Worm (Caenorhabditis elegans): ENCODE measurements around the gene col-40.

The col-40 gene

ce11 chrII:1130241-1130640 is 23.5 kb upstream of the col-40 start:
- no peak for TF ChIP-seq hnd-1 (tag; optimal IDR thresholded peaks at IDR 0.05)
- no peak for TF ChIP-seq flt-1 (GFP tag; IDR thresholded peaks at IDR 0.05)
- no peak for TF ChIP-seq F13C5.2 (tag; optimal IDR thresholded peaks at IDR 0.05)
- TF ChIP-seq ceh-13 (GFP tag; optimal IDR thresholded peaks at IDR 0.05), result no peak
- TF ChIP-seq tbx-11 (GFP tag; IDR thresholded peaks at IDR 0.05), result no peak

- TF ChIP-seq tra-4 (tag; optimal IDR thresholded peaks at IDR 0.05), result no peak
- TF ChIP-seq B0310.2 (tag; optimal IDR thresholded peaks at IDR 0.05), result no peak
- TF ChIP-seq ceh-13 (GFP tag; optimal IDR thresholded peaks at IDR 0.05), result no peak
- no peak for TF ChIP-seq hmbx-1 (tag; optimal IDR thresholded peaks at IDR 0.05)
Measured at ce11 chrII:1127676-1128075, 20.9 kb upstream of the col-40 start, which contains the start of gene taf-6.1. TSS of gene taf-6.1 (plus strand) at chrII:1127976.

- no peak for TF ChIP-seq tbx-11 (GFP tag; IDR thresholded peaks at IDR 0.05)
- no peak for TF ChIP-seq hnd-1 (tag; optimal IDR thresholded peaks at IDR 0.05)
- TF ChIP-seq pes-1 (GFP tag; IDR thresholded peaks at IDR 0.05), result no peak
- TF ChIP-seq flt-1 (GFP tag; IDR thresholded peaks at IDR 0.05), result no peak
- no peak for TF ChIP-seq tra-4 (tag; optimal IDR thresholded peaks at IDR 0.05)
- no peak for TF ChIP-seq hmbx-1 (tag; optimal IDR thresholded peaks at IDR 0.05)
- no peak for TF ChIP-seq aly-1 (tag; optimal IDR thresholded peaks at IDR 0.05)
- TF ChIP-seq hmg-4 (GFP tag; optimal IDR thresholded peaks at IDR 0.05), result no peak
- TF ChIP-seq scrt-1 (GFP tag; IDR thresholded peaks at IDR 0.05), result no peak
- no peak for TF ChIP-seq sea-1 (GFP tag; conservative IDR thresholded peaks at IDR 0.05)
Measured at ce11 chrII:1126472-1126871, 19.7 kb upstream of the col-40 start.

- no peak for TF ChIP-seq tbx-11 (GFP tag; IDR thresholded peaks at IDR 0.05)
- no peak for TF ChIP-seq ceh-13 (GFP tag; optimal IDR thresholded peaks at IDR 0.05)
- no peak for TF ChIP-seq sea-1 (GFP tag; conservative IDR thresholded peaks at IDR 0.05)
- TF ChIP-seq flt-1 (GFP tag; IDR thresholded peaks at IDR 0.05), result no peak
- no peak for TF ChIP-seq hnd-1 (tag; optimal IDR thresholded peaks at IDR 0.05)
- no peak for TF ChIP-seq B0310.2 (tag; optimal IDR thresholded peaks at IDR 0.05)
Measured at ce11 chrII:1124757-1125156, 18.0 kb upstream of the col-40 start.

- no peak for TF ChIP-seq sea-1 (GFP tag; conservative IDR thresholded peaks at IDR 0.05)
Measured at ce11 chrII:1123208-1123607, 16.4 kb upstream of the col-40 start, which contains the start of the genes sut-1 and eri-3. TSS of gene sut-1 (minus strand) at chrII:1123265. TSS of gene eri-3 (plus strand) at chrII:1123534.

ce11 chrII:1117992-1118729 is 11.4 kb upstream of the col-40 start, which contains the start of gene lips-13:
TSS of gene lips-13 (minus strand) at chrII:1118042.
- TF ChIP-seq hmg-4 (GFP tag; optimal IDR thresholded peaks at IDR 0.05) (no peak), flt-1 (GFP tag; IDR thresholded peaks at IDR 0.05) (no peak), ets-7 (tag; optimal IDR thresholded peaks at IDR 0.05) (no peak), scrt-1 (GFP tag; IDR thresholded peaks at IDR 0.05) (no peak), F13C5.2 (tag; optimal IDR thresholded peaks at IDR 0.05) (no peak), tra-4 (tag; optimal IDR thresholded peaks at IDR 0.05) (no peak), ceh-13 (GFP tag; optimal IDR thresholded peaks at IDR 0.05) (no peak), hmbx-1 (tag; optimal IDR thresholded peaks at IDR 0.05) (no peak), tbx-37 (GFP tag; conservative IDR thresholded peaks at IDR 0.05) (no peak), B0310.2 (tag; optimal IDR thresholded peaks at IDR 0.05) (no peak)

ce11 chrII:1116521-1116920 is 9.8 kb upstream of the col-40 start:
- no peak for TF ChIP-seq tbx-11 (GFP tag; IDR thresholded peaks at IDR 0.05)
- TF ChIP-seq sea-1 (GFP tag; conservative IDR thresholded peaks at IDR 0.05), result no peak
- no peak for TF ChIP-seq flt-1 (GFP tag; IDR thresholded peaks at IDR 0.05)
- TF ChIP-seq pes-1 (GFP tag; IDR thresholded peaks at IDR 0.05), result no peak
- no peak for TF ChIP-seq hnd-1 (tag; optimal IDR thresholded peaks at IDR 0.05)
- no peak for TF ChIP-seq scrt-1 (GFP tag; IDR thresholded peaks at IDR 0.05)
- no peak for TF ChIP-seq tra-4 (tag; optimal IDR thresholded peaks at IDR 0.05)
- no peak for TF ChIP-seq ama-1 (optimal IDR thresholded peaks at IDR 0.05)
- no peak for TF ChIP-seq F13C5.2 (tag; optimal IDR thresholded peaks at IDR 0.05)
- no peak for TF ChIP-seq ets-7 (tag; optimal IDR thresholded peaks at IDR 0.05)
- no peak for TF ChIP-seq ceh-13 (GFP tag; optimal IDR thresholded peaks at IDR 0.05)
- no peak for TF ChIP-seq ceh-36 (tag; optimal IDR thresholded peaks at IDR 0.05)
- no peak for TF ChIP-seq B0310.2 (tag; optimal IDR thresholded peaks at IDR 0.05)
- TF ChIP-seq aly-1 (tag; optimal IDR thresholded peaks at IDR 0.05), result no peak
- TF ChIP-seq tbx-37 (GFP tag; conservative IDR thresholded peaks at IDR 0.05), result no peak
- no peak for TF ChIP-seq hmbx-1 (tag; optimal IDR thresholded peaks at IDR 0.05)
- no peak for TF ChIP-seq hmg-4 (GFP tag; optimal IDR thresholded peaks at IDR 0.05)

- TF ChIP-seq scrt-1 (GFP tag; IDR thresholded peaks at IDR 0.05) (no peak), pes-1 (GFP tag; IDR thresholded peaks at IDR 0.05) (no peak), sea-1 (GFP tag; conservative IDR thresholded peaks at IDR 0.05) (no peak), flt-1 (GFP tag; IDR thresholded peaks at IDR 0.05) (no peak), hnd-1 (tag; optimal IDR thresholded peaks at IDR 0.05) (no peak), tra-4 (tag; optimal IDR thresholded peaks at IDR 0.05) (no peak), tbx-37 (GFP tag; conservative IDR thresholded peaks at IDR 0.05) (no peak), aly-1 (tag; optimal IDR thresholded peaks at IDR 0.05) (no peak)
Measured at ce11 chrII:1114133-1114532, 7.4 kb upstream of the col-40 start, which contains the start of gene lips-12. TSS of gene lips-12 (minus strand) at chrII:1114233.

All from whole organism, early embryonic.